Fruit fly (Drosophila melanogaster) whole organism, wandering third instar larva: ENCODE results near the gene Nxf3.

ENCODE experiments used
- CG9705 ChIP-seq: fragments of 200-800 bp; sonication (Bioruptor generic); optimal IDR thresholded peaks from 2 replicates; lab custom pipeline; 2018; ENCODE audit warnings: missing biosample characterization, mild to moderate bottlenecking, missing genetic modification characterization
- CrebA ChIP-seq: fragments of 200-800 bp; sonication (Bioruptor generic); optimal IDR thresholded peaks from 2 replicates; lab custom pipeline; 2016; ENCODE audit warnings: missing biosample characterization, mild to moderate bottlenecking, missing genetic modification characterization, borderline replicate concordance
- HLH106 ChIP-seq: fragments of 200-800 bp; optimal IDR thresholded peaks from 3 replicates; lab custom pipeline; 2019; ENCODE audit warnings: missing biosample characterization, mild to moderate bottlenecking, missing genetic modification characterization, moderate library complexity
- Hnf4 ChIP-seq: fragments of 200-800 bp; sonication (Bioruptor generic); optimal IDR thresholded peaks from 2 replicates; lab custom pipeline; 2016; ENCODE audit warnings: missing biosample characterization, mild to moderate bottlenecking, missing genetic modification characterization
- Hr78 ChIP-seq: fragments of >200 bp; optimal IDR thresholded peaks from 2 replicates; lab custom pipeline; 2017; ENCODE audit warnings: missing biosample characterization, missing genetic modification characterization
- Hr83 ChIP-seq: fragments of 200-300 bp; sonication (Bioruptor generic); optimal IDR thresholded peaks from 2 replicates; lab custom pipeline; 2016; ENCODE audit warnings: missing biosample characterization, mild to moderate bottlenecking, missing genetic modification characterization, moderate library complexity; ENCODE audit not compliant: poor library complexity, severe bottlenecking
- Jra ChIP-seq: sonication (Bioruptor generic); optimal IDR thresholded peaks from 2 replicates; lab custom pipeline; 2016; ENCODE audit warnings: missing biosample characterization, missing genetic modification characterization
- Mio ChIP-seq: sonication (Bioruptor generic); optimal IDR thresholded peaks from 2 replicates; lab custom pipeline; 2016; ENCODE audit warnings: missing biosample characterization, missing genetic modification characterization
- N ChIP-seq: fragments of >200 bp; optimal IDR thresholded peaks from 2 replicates; lab custom pipeline; 2018; ENCODE audit warnings: missing biosample characterization, missing external identifiers, missing genetic modification characterization
- OdsH ChIP-seq: fragments of 200-800 bp; sonication (Bioruptor generic); optimal IDR thresholded peaks from 2 replicates; lab custom pipeline; 2016; ENCODE audit warnings: missing biosample characterization, mild to moderate bottlenecking, missing genetic modification characterization
- Rel ChIP-seq, 2 experiments: fragments of 200-800 bp; sonication (Bioruptor generic) in 1 of 2; optimal IDR thresholded peaks; 2 replicates in 1 of 2; 3 replicates in 1 of 2; lab custom pipeline; 2016 to 2019; ENCODE audit warnings: mild to moderate bottlenecking in 2 of 2, missing biosample characterization in 2 of 2, missing genetic modification characterization in 2 of 2, moderate library complexity in 1 of 2
- Sp1 ChIP-seq: fragments of 200-800 bp; sonication (Bioruptor generic); optimal IDR thresholded peaks from 3 replicates; lab custom pipeline; 2019; ENCODE audit warnings: missing biosample characterization, mild to moderate bottlenecking, missing genetic modification characterization, moderate library complexity
- Vsx2 ChIP-seq: fragments of 200-300, 225-300 bp; sonication (Bioruptor generic); optimal IDR thresholded peaks from 2 replicates; lab custom pipeline; 2018; ENCODE audit warnings: missing biosample characterization, missing genetic modification characterization; ENCODE audit not compliant: partially characterized antibody
- brk ChIP-seq: fragments of 200-800 bp; sonication (Bioruptor generic); optimal IDR thresholded peaks from 2 replicates; lab custom pipeline; 2016; ENCODE audit warnings: missing biosample characterization, mild to moderate bottlenecking, missing genetic modification characterization
- dmrt93B ChIP-seq: fragments of 200-800 bp; sonication (Bioruptor generic); optimal IDR thresholded peaks from 2 replicates; lab custom pipeline; 2018; ENCODE audit warnings: missing biosample characterization, mild to moderate bottlenecking, missing genetic modification characterization
- dsf ChIP-seq: sonication (Bioruptor generic); optimal IDR thresholded peaks from 2 replicates; lab custom pipeline; 2016; ENCODE audit warnings: missing biosample characterization, missing genetic modification characterization, borderline replicate concordance
- ey ChIP-seq: fragments of 200-800 bp; sonication (Bioruptor generic); optimal IDR thresholded peaks from 2 replicates; lab custom pipeline; 2016; ENCODE audit warnings: missing biosample characterization, missing genetic modification characterization
- foxo ChIP-seq, 2 experiments: fragments of 200-800 bp; sonication (Bioruptor generic); optimal IDR thresholded peaks; 2 replicates in 1 of 2; 3 replicates in 1 of 2; lab custom pipeline; 2016 to 2017; ENCODE audit warnings: missing biosample characterization in 2 of 2, missing genetic modification characterization in 2 of 2
- fru ChIP-seq: fragments of 200-800 bp; sonication (Bioruptor generic); optimal IDR thresholded peaks from 3 replicates; lab custom pipeline; 2016; ENCODE audit warnings: missing biosample characterization, mild to moderate bottlenecking, missing genetic modification characterization
- h ChIP-seq: fragments of 200-800 bp; sonication (Bioruptor generic); optimal IDR thresholded peaks from 3 replicates; lab custom pipeline; 2016; ENCODE audit warnings: missing biosample characterization, mild to moderate bottlenecking, missing genetic modification characterization
- jim ChIP-seq: fragments of 175-275, 200-325 bp; sonication (Bioruptor generic); optimal IDR thresholded peaks from 2 replicates; lab custom pipeline; 2016; ENCODE audit warnings: missing biosample characterization, mild to moderate bottlenecking, missing genetic modification characterization
- lola ChIP-seq: fragments of >200 bp; optimal IDR thresholded peaks from 2 replicates; lab custom pipeline; 2017; ENCODE audit warnings: missing biosample characterization, missing genetic modification characterization
- pan ChIP-seq: fragments of >200 bp; optimal IDR thresholded peaks from 2 replicates; lab custom pipeline; 2017
- psq ChIP-seq: fragments of 200-800 bp; sonication (Bioruptor generic); optimal IDR thresholded peaks from 3 replicates; lab custom pipeline; 2017; ENCODE audit warnings: missing biosample characterization, mild to moderate bottlenecking, missing genetic modification characterization, moderate library complexity
- rgr ChIP-seq: fragments of 200-800 bp; sonication (Bioruptor generic); optimal IDR thresholded peaks from 3 replicates; lab custom pipeline; 2016; ENCODE audit warnings: missing biosample characterization, mild to moderate bottlenecking, missing genetic modification characterization
- sv ChIP-seq: fragments of 200-800 bp; sonication (Bioruptor generic); optimal IDR thresholded peaks from 3 replicates; lab custom pipeline; 2016; ENCODE audit warnings: missing biosample characterization, missing genetic modification characterization
- tai ChIP-seq: sonication (Bioruptor generic); optimal IDR thresholded peaks from 2 replicates; lab custom pipeline; 2016; ENCODE audit warnings: missing biosample characterization, missing genetic modification characterization
- usp ChIP-seq: fragments of >200 bp; optimal IDR thresholded peaks from 2 replicates; lab custom pipeline; 2017; ENCODE audit warnings: missing biosample characterization, missing genetic modification characterization
- woc ChIP-seq: sonication (Bioruptor generic); optimal IDR thresholded peaks from 2 replicates; lab custom pipeline; 2016; ENCODE audit warnings: missing biosample characterization, mild to moderate bottlenecking, missing genetic modification characterization

The Nxf3 gene

DNA sequence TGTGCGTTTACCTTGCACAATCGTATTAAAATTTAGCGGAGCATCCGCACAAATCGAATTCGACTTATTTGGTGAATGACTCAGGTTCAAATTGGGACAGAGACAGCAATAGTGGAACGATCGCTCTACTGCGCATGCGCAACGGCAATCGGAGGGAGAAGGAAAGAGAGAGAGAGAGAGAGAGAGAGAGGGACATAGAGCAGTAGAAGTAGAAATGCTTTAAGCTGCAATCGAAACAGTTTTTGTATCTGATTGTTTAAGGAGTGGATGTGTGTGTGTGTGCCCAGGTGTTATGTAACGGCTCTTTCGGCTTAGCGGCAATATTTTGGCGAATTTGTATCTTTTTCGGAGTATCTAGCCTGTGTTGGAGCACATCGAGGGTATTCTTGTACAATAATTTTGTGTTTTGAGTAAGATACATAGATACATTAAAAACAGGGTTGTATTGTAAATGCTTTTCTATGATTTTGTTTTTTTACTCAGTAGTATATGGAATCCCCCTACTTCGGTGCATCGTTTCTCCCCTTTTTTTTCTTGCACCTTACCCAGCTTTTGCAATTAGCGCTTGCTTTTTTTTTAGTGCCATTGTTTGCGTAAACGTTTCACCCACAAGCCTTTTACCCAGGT is 15.4 kb upstream of the Nxf3 start:
- TF ChIP-seq Hr78 (GFP tag; lab: Kevin White, UChicago): no peak
- peak; percentile 16 for TF ChIP-seq h (GFP tag; lab: Kevin White, UChicago)
- peak; percentile 10 for TF ChIP-seq rgr (GFP tag; lab: Kevin White, UChicago)
- TF ChIP-seq ey: peak; percentile 22
- peak in 1 of 2 experiments; percentile 21 for TF ChIP-seq foxo (GFP tag; optimal IDR thresholded peaks at IDR 0.05; lab: Kevin White, UChicago)

dm6 chr3L:13951564-13951963 is 13.4 kb upstream of the Nxf3 start:
- TF ChIP-seq rgr (GFP tag; lab: Kevin White, UChicago) (peak; percentile 38), Hr78 (GFP tag; lab: Kevin White, UChicago) (no peak), Mio (GFP tag; lab: Kevin White, UChicago) (no peak), brk (GFP tag; lab: Kevin White, UChicago) (peak; percentile 28), dmrt93B (GFP tag; lab: Kevin White, UChicago) (no peak), N (no peak), h (GFP tag; lab: Kevin White, UChicago) (peak; percentile 46), pan (lab: Kevin White, UChicago) (no peak), Sp1 (GFP tag; lab: Kevin White, UChicago) (peak; percentile 4), foxo (GFP tag; optimal IDR thresholded peaks at IDR 0.05; lab: Kevin White, UChicago) (no peak), woc (no peak), CrebA (GFP tag; lab: Kevin White, UChicago) (no peak), fru (GFP tag; lab: Kevin White, UChicago) (no peak), tai (peak; percentile 12), Hnf4 (GFP tag; lab: Kevin White, UChicago) (no peak), Hr83 (peak; percentile 16), lola (GFP tag; lab: Kevin White, UChicago) (no peak), OdsH (no peak), HLH106 (tag; lab: Kevin White, UChicago) (no peak), CG9705 (GFP tag; lab: Kevin White, UChicago) (no peak)
- TF ChIP-seq, all 38 proteins: peak for 6

dm6 chr3L:13952484-13953048 is 12.4 kb upstream of the Nxf3 start:
- TF ChIP-seq h (GFP tag; lab: Kevin White, UChicago): peak; percentile 80
- TF ChIP-seq psq: no peak
- TF ChIP-seq CrebA (GFP tag; lab: Kevin White, UChicago): peak; percentile 23
- no peak for TF ChIP-seq Rel (GFP tag; optimal IDR thresholded peaks at IDR 0.05; lab: Kevin White, UChicago)
- TF ChIP-seq Rel (tag; optimal IDR thresholded peaks at IDR 0.05; lab: Kevin White, UChicago): peak; percentile 16

- TF ChIP-seq Hr78 (GFP tag; lab: Kevin White, UChicago) (no peak), h (GFP tag; lab: Kevin White, UChicago) (no peak), foxo (GFP tag; optimal IDR thresholded peaks at IDR 0.05; lab: Kevin White, UChicago) (no peak), usp (GFP tag; lab: Kevin White, UChicago) (no peak), HLH106 (tag; lab: Kevin White, UChicago) (no peak), OdsH (no peak), dsf (no peak), rgr (GFP tag; lab: Kevin White, UChicago) (no peak), Jra (GFP tag; lab: Kevin White, UChicago) (no peak), sv (GFP tag; lab: Kevin White, UChicago) (no peak), Vsx2 (GFP tag; lab: Kevin White, UChicago) (no peak), CrebA (GFP tag; lab: Kevin White, UChicago) (no peak)
- TF ChIP-seq, all 38 proteins: peak for 0
Measured at dm6 chr3L:13956667-13957066, 8.3 kb upstream of the Nxf3 start.

DNA sequence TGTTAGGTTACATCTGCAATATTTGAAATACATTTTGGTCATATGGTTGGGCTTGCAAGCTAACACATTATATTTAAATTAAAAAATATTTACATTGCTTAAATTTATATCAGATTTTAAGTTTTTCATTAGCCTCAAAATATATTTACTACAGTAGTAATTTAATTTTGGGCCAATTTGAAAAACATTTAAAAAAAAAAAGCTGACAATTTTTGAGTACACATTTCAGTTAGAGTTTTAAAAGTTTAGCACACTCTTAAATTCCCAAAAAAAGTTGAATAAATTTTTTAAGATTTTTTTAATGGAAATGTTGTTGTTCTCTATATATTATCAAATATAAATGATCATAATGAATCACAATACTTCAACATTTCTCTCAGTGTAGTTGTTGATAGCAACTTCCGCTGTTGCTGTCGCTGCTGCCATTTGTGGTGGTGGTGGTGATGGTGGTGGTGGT is 7.8 kb upstream of the Nxf3 start:
- TF ChIP-seq jim (GFP tag; lab: Kevin White, UChicago) (no peak), rgr (GFP tag; lab: Kevin White, UChicago) (peak; percentile 19), h (GFP tag; lab: Kevin White, UChicago) (peak; percentile 5), psq (peak; percentile 6), CG9705 (GFP tag; lab: Kevin White, UChicago) (no peak), foxo (GFP tag; optimal IDR thresholded peaks at IDR 0.05; lab: Kevin White, UChicago) (peak in 1 of 2 experiments; percentile 34), OdsH (peak; percentile 14), sv (GFP tag; lab: Kevin White, UChicago) (peak; percentile 39)
